Worm (Caenorhabditis elegans) whole organism, late embryonic: ENCODE results near the gene nhr-172.

Experiments
- F13H6.1 ChIP-seq: sonication (generic microtip); optimal IDR thresholded peaks from 2 replicates; lab custom pipeline; 2016; ENCODE audit warnings: missing genetic modification characterization, missing compliant biosample characterization
- K02D7.2 ChIP-seq: sonication (generic microtip); optimal IDR thresholded peaks from 2 replicates; lab custom pipeline; 2017; ENCODE audit warnings: mild to moderate bottlenecking, missing genetic modification characterization, missing compliant biosample characterization
- Y22D7AL.16 ChIP-seq: sonication (generic microtip); optimal IDR thresholded peaks from 2 replicates; lab custom pipeline; 2016; ENCODE audit warnings: missing genetic modification characterization, missing compliant biosample characterization
- ama-1 ChIP-seq: fragments of 150-350 bp; optimal IDR thresholded peaks from 2 replicates; lab custom pipeline; 2014
- ceh-18 ChIP-seq: sonication (generic microtip); optimal IDR thresholded peaks from 2 replicates; lab custom pipeline; 2016; ENCODE audit warnings: missing genetic modification characterization, missing compliant biosample characterization
- ceh-19 ChIP-seq: fragments of 200-800 bp; sonication (Bioruptor generic); optimal IDR thresholded peaks from 2 replicates; lab custom pipeline; 2018; ENCODE audit warnings: mild to moderate bottlenecking, missing genetic modification characterization, missing compliant biosample characterization
- ceh-2 ChIP-seq: sonication (generic microtip); optimal IDR thresholded peaks from 2 replicates; lab custom pipeline; 2016; ENCODE audit warnings: missing genotype, missing genetic modification characterization, missing compliant biosample characterization
- ceh-22 ChIP-seq: sonication (generic microtip); optimal IDR thresholded peaks from 2 replicates; lab custom pipeline; 2017; ENCODE audit warnings: missing biosample characterization, missing genetic modification characterization
- ceh-24 ChIP-seq: sonication (generic microtip); optimal IDR thresholded peaks from 2 replicates; lab custom pipeline; 2016; ENCODE audit warnings: mild to moderate bottlenecking, missing genetic modification characterization, missing compliant biosample characterization
- ceh-30 ChIP-seq: fragments of 150-350 bp; optimal IDR thresholded peaks from 2 replicates; lab custom pipeline; 2014; ENCODE audit warnings: missing biosample characterization, missing genetic modification characterization
- ceh-31 ChIP-seq: sonication (generic microtip); optimal IDR thresholded peaks from 2 replicates; lab custom pipeline; 2016; ENCODE audit warnings: missing genetic modification characterization, missing compliant biosample characterization
- ceh-45 ChIP-seq: fragments of 200-800 bp; sonication (Bioruptor generic); IDR thresholded peaks from 2 replicates; pipeline ENCODE4 v1.3.6; 2022; ENCODE audit warnings: missing genetic modification reagents, missing genetic modification characterization, missing compliant biosample characterization
- ceh-9 ChIP-seq: sonication (generic microtip); optimal IDR thresholded peaks from 2 replicates; lab custom pipeline; 2016; ENCODE audit warnings: mild to moderate bottlenecking, missing genetic modification characterization, inconsistent platforms, missing compliant biosample characterization
- dve-1 ChIP-seq: sonication (generic microtip); optimal IDR thresholded peaks from 2 replicates; lab custom pipeline; 2017; ENCODE audit warnings: antibody characterized with exemption, mild to moderate bottlenecking, missing genetic modification characterization, missing compliant biosample characterization
- elt-2 ChIP-seq: sonication (generic microtip); optimal IDR thresholded peaks from 2 replicates; lab custom pipeline; 2016; ENCODE audit warnings: missing genetic modification reagents, missing genetic modification characterization, missing compliant biosample characterization
- elt-4 ChIP-seq: sonication (generic microtip); optimal IDR thresholded peaks from 2 replicates; lab custom pipeline; 2016; ENCODE audit warnings: missing genetic modification characterization, missing compliant biosample characterization
- ets-4 ChIP-seq: sonication (generic microtip); optimal IDR thresholded peaks from 2 replicates; lab custom pipeline; 2016; ENCODE audit warnings: missing genetic modification characterization, missing compliant biosample characterization
- eyg-1 ChIP-seq: sonication (generic microtip); optimal IDR thresholded peaks from 2 replicates; lab custom pipeline; 2016; ENCODE audit warnings: missing genotype, missing genetic modification characterization, missing compliant biosample characterization
- fkh-10 ChIP-seq: fragments of 150-350 bp; optimal IDR thresholded peaks from 2 replicates; lab custom pipeline; 2014; ENCODE audit warnings: missing biosample characterization, missing genetic modification reagents, missing genetic modification characterization
- fkh-6 ChIP-seq: sonication (generic microtip); optimal IDR thresholded peaks from 2 replicates; lab custom pipeline; 2016; ENCODE audit warnings: missing genetic modification characterization, missing compliant biosample characterization
- gmeb-2 ChIP-seq: sonication (generic microtip); optimal IDR thresholded peaks from 2 replicates; lab custom pipeline; 2016; ENCODE audit warnings: missing genetic modification characterization, inconsistent platforms, missing compliant biosample characterization
- hlh-13 ChIP-seq: fragments of 200-800 bp; sonication (Bioruptor generic); optimal IDR thresholded peaks from 2 replicates; lab custom pipeline; 2018; ENCODE audit warnings: mild to moderate bottlenecking, missing genetic modification characterization, missing compliant biosample characterization
- hlh-15 ChIP-seq: sonication (generic microtip); optimal IDR thresholded peaks from 2 replicates; lab custom pipeline; 2016; ENCODE audit warnings: missing genetic modification characterization, missing compliant biosample characterization
- hlh-30 ChIP-seq: sonication (generic microtip); optimal IDR thresholded peaks from 2 replicates; lab custom pipeline; 2017; ENCODE audit warnings: antibody characterized with exemption, missing genetic modification characterization, missing compliant biosample characterization; ENCODE audit not compliant: insufficient read depth
- hlh-6 ChIP-seq: sonication (generic microtip); optimal IDR thresholded peaks from 2 replicates; lab custom pipeline; 2016; ENCODE audit warnings: missing genotype, missing genetic modification characterization, missing compliant biosample characterization
- hlh-8 ChIP-seq: sonication (generic microtip); optimal IDR thresholded peaks from 2 replicates; lab custom pipeline; 2016; ENCODE audit warnings: missing genotype, missing genetic modification characterization, missing compliant biosample characterization
- lim-6 ChIP-seq: sonication (generic microtip); optimal IDR thresholded peaks from 2 replicates; lab custom pipeline; 2016; ENCODE audit warnings: missing genetic modification characterization, missing compliant biosample characterization
- lin-11 ChIP-seq: fragments of 200-800 bp; sonication (Bioruptor generic); optimal IDR thresholded peaks from 2 replicates; lab custom pipeline; 2018; ENCODE audit warnings: mild to moderate bottlenecking, missing genetic modification characterization, missing compliant biosample characterization
- nfya-1 ChIP-seq: sonication (generic microtip); optimal IDR thresholded peaks from 2 replicates; lab custom pipeline; 2017; ENCODE audit warnings: missing genetic modification characterization, mild to moderate bottlenecking, missing compliant biosample characterization, antibody characterized with exemption, moderate library complexity
- nhr-232 ChIP-seq: sonication (generic microtip); optimal IDR thresholded peaks from 2 replicates; lab custom pipeline; 2016; ENCODE audit warnings: missing genetic modification characterization, missing compliant biosample characterization
- pag-3 ChIP-seq: sonication (generic microtip); optimal IDR thresholded peaks from 2 replicates; lab custom pipeline; 2016; ENCODE audit warnings: missing compliant biosample characterization, missing genetic modification characterization, borderline replicate concordance
- pat-9 ChIP-seq: fragments of 200-800 bp; sonication (Bioruptor generic); optimal IDR thresholded peaks from 2 replicates; lab custom pipeline; 2018; ENCODE audit warnings: mild to moderate bottlenecking, missing genetic modification characterization, moderate library complexity, missing compliant biosample characterization
- pax-1 ChIP-seq: fragments of 150-350 bp; optimal IDR thresholded peaks from 2 replicates; lab custom pipeline; 2014; ENCODE audit warnings: missing biosample characterization, missing genetic modification characterization
- pros-1 ChIP-seq: fragments of 150-350 bp; optimal IDR thresholded peaks from 2 replicates; lab custom pipeline; 2014; ENCODE audit warnings: missing biosample characterization, missing genetic modification reagents, missing genetic modification characterization
- ref-2 ChIP-seq: sonication (generic microtip); optimal IDR thresholded peaks from 2 replicates; lab custom pipeline; 2016; ENCODE audit warnings: missing genetic modification characterization, missing compliant biosample characterization
- rnt-1 ChIP-seq: sonication (generic microtip); optimal IDR thresholded peaks from 2 replicates; lab custom pipeline; 2016; ENCODE audit warnings: missing genetic modification characterization, missing compliant biosample characterization
- sox-4 ChIP-seq: sonication (generic microtip); optimal IDR thresholded peaks from 2 replicates; lab custom pipeline; 2017; ENCODE audit warnings: mild to moderate bottlenecking, missing genetic modification characterization, inconsistent platforms, missing compliant biosample characterization
- unc-3 ChIP-seq, 2 experiments: fragments of 200-800 bp in 1 of 2; sonication (Bioruptor generic) in 1 of 2; sonication (generic microtip) in 1 of 2; conservative IDR thresholded peaks in 1 of 2; optimal IDR thresholded peaks in 1 of 2; 2 replicates each; pipeline versions ENCODE4 v1.3.6 to Lab custom; 2016 to 2022; ENCODE audit warnings: missing compliant biosample characterization in 2 of 2, missing genetic modification characterization in 2 of 2, missing genetic modification reagents in 1 of 2
- unc-42 ChIP-seq: sonication (generic microtip); optimal IDR thresholded peaks from 2 replicates; lab custom pipeline; 2016; ENCODE audit warnings: missing genotype, missing genetic modification characterization, missing compliant biosample characterization
- unc-55 ChIP-seq: sonication (generic microtip); optimal IDR thresholded peaks from 2 replicates; lab custom pipeline; 2017; ENCODE audit warnings: missing biosample characterization, missing genetic modification reagents, missing genetic modification characterization
- zip-5 ChIP-seq: sonication (generic microtip); optimal IDR thresholded peaks from 2 replicates; lab custom pipeline; 2016; ENCODE audit warnings: missing genetic modification characterization, missing compliant biosample characterization
- ztf-16 ChIP-seq: sonication (generic microtip); optimal IDR thresholded peaks from 2 replicates; lab custom pipeline; 2017; ENCODE audit warnings: missing genetic modification characterization, missing compliant biosample characterization

The nhr-172 gene

ce11 chrV:7465509-7465908 is 43.3 kb upstream of the nhr-172 start, which contains the start of gene F25E5.1 (continued):
- TF ChIP-seq fkh-6 (tag; lab: Kevin White, UChicago) (peak; percentile 53), ama-1 (lab: Kevin White, UChicago) (no peak), K02D7.2 (tag; lab: Kevin White, UChicago) (no peak), dve-1 (no peak), hlh-8 (tag; lab: Kevin White, UChicago) (peak; percentile 59), F13H6.1 (peak; percentile 25), ceh-45 (GFP tag; lab: Robert Waterston, UW) (no peak), hlh-6 (tag; lab: Kevin White, UChicago) (peak; percentile 5), unc-55 (peak; percentile 2), Y22D7AL.16 (tag; lab: Kevin White, UChicago) (no peak), ceh-19 (no peak), unc-3 (GFP tag; conservative IDR thresholded peaks at IDR 0.05; lab: Robert Waterston, UW) (no peak), unc-3 (tag; optimal IDR thresholded peaks at IDR 0.05; lab: Kevin White, UChicago) (no peak), elt-2 (peak; percentile 30), hlh-30 (tag; lab: Kevin White, UChicago) (peak; percentile 50), ceh-31 (tag; lab: Kevin White, UChicago) (peak; percentile 95), lin-11 (tag; lab: Kevin White, UChicago) (no peak), lim-6 (tag; lab: Kevin White, UChicago) (peak; percentile 46), pag-3 (peak; percentile 18), ceh-2 (peak; percentile 69), eyg-1 (tag; lab: Kevin White, UChicago) (peak; percentile 53), ztf-16 (no peak), ceh-18 (tag; lab: Kevin White, UChicago) (peak; percentile 30), ceh-9 (tag; lab: Kevin White, UChicago) (no peak), pros-1 (peak; percentile 11), elt-4 (tag; lab: Kevin White, UChicago) (no peak), nfya-1 (tag; lab: Kevin White, UChicago) (peak; percentile 70), hlh-13 (GFP tag; lab: Kevin White, UChicago) (no peak), zip-5 (tag; lab: Kevin White, UChicago) (peak; percentile 42), hlh-15 (tag; lab: Kevin White, UChicago) (no peak), ets-4 (tag; lab: Kevin White, UChicago) (peak; percentile 78), gmeb-2 (tag; lab: Kevin White, UChicago) (peak; percentile 25), ref-2 (tag; lab: Kevin White, UChicago) (peak; percentile 36), pax-1 (tag; lab: Kevin White, UChicago) (no peak), rnt-1 (tag; lab: Kevin White, UChicago) (peak; percentile 80), unc-42 (tag; lab: Kevin White, UChicago) (peak; percentile 61), sox-4 (tag; lab: Kevin White, UChicago) (no peak)

DNA sequence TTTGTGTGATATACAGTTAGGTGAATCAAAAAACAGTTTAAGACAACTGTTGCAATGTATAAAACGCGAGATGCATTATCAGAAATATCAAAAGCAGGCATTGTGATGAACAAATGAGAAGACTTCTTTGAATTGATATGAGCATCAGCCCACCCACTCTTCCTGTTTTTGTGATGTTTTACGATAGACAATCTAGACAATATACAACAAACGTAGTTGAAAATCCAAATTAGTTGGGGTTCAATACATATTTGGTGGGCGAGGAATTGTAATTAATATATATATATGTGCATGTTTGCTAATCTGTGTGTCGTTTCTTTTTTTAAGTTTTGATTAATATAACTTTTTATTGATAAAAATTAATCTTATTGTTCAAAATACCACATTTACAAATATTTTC is 36.0 kb upstream of the nhr-172 start, which contains the start of gene str-28:
Gene str-28, minus strand, starts transcription at position 101 of the 400 bp plus-strand sequence.
- no peak for TF ChIP-seq pat-9

ce11 chrV:7476766-7477165 is 32.0 kb upstream of the nhr-172 start, which contains the start of gene srh-125:
Gene srh-125, minus strand, starts transcription at chrV:7476866.
- TF ChIP-seq unc-42 (tag; lab: Kevin White, UChicago) (no peak), ceh-24 (tag; lab: Kevin White, UChicago) (no peak), hlh-13 (GFP tag; lab: Kevin White, UChicago) (no peak), hlh-30 (tag; lab: Kevin White, UChicago) (no peak), rnt-1 (tag; lab: Kevin White, UChicago) (no peak), ceh-30 (tag; lab: Kevin White, UChicago) (no peak), ceh-22 (tag; lab: Kevin White, UChicago) (no peak), nhr-232 (tag; lab: Kevin White, UChicago) (no peak), sox-4 (tag; lab: Kevin White, UChicago) (no peak), fkh-10 (GFP tag; lab: Kevin White, UChicago) (no peak)
